Fruit fly (Drosophila melanogaster) whole organism, wandering third instar larva: ENCODE measurements around the gene CG12016.

Experiments used
- Abd-B ChIP-seq: fragments of >200 bp; optimal IDR thresholded peaks from 2 replicates; lab custom pipeline; 2017; ENCODE audit warnings: missing biosample characterization, missing genetic modification characterization
- CG32264 ChIP-seq: fragments of 200-800 bp; sonication (Bioruptor generic); optimal IDR thresholded peaks from 2 replicates; lab custom pipeline; 2016; ENCODE audit warnings: missing biosample characterization, missing genetic modification characterization
- CG9705 ChIP-seq: fragments of 200-800 bp; sonication (Bioruptor generic); optimal IDR thresholded peaks from 2 replicates; lab custom pipeline; 2018; ENCODE audit warnings: missing biosample characterization, mild to moderate bottlenecking, missing genetic modification characterization
- CrebA ChIP-seq: fragments of 200-800 bp; sonication (Bioruptor generic); optimal IDR thresholded peaks from 2 replicates; lab custom pipeline; 2016; ENCODE audit warnings: missing biosample characterization, mild to moderate bottlenecking, missing genetic modification characterization, borderline replicate concordance
- Dfd ChIP-seq: fragments of >200 bp; optimal IDR thresholded peaks from 2 replicates; lab custom pipeline; 2017; ENCODE audit warnings: missing biosample characterization, missing genetic modification characterization
- Dif ChIP-seq: fragments of 200-275, 200-300 bp; sonication (Bioruptor generic); optimal IDR thresholded peaks from 2 replicates; lab custom pipeline; 2018; ENCODE audit warnings: missing biosample characterization, missing genetic modification characterization; ENCODE audit not compliant: partially characterized antibody
- GATAd ChIP-seq: sonication (Bioruptor generic); optimal IDR thresholded peaks from 2 replicates; lab custom pipeline; 2016; ENCODE audit warnings: missing biosample characterization, missing genetic modification characterization
- HLH106 ChIP-seq: fragments of 200-800 bp; optimal IDR thresholded peaks from 3 replicates; lab custom pipeline; 2019; ENCODE audit warnings: missing biosample characterization, mild to moderate bottlenecking, missing genetic modification characterization, moderate library complexity
- Hnf4 ChIP-seq: fragments of 200-800 bp; sonication (Bioruptor generic); optimal IDR thresholded peaks from 2 replicates; lab custom pipeline; 2016; ENCODE audit warnings: missing biosample characterization, mild to moderate bottlenecking, missing genetic modification characterization
- Hr78 ChIP-seq: fragments of >200 bp; optimal IDR thresholded peaks from 2 replicates; lab custom pipeline; 2017; ENCODE audit warnings: missing biosample characterization, missing genetic modification characterization
- Hr83 ChIP-seq: fragments of 200-300 bp; sonication (Bioruptor generic); optimal IDR thresholded peaks from 2 replicates; lab custom pipeline; 2016; ENCODE audit warnings: missing biosample characterization, mild to moderate bottlenecking, missing genetic modification characterization, moderate library complexity; ENCODE audit not compliant: poor library complexity, severe bottlenecking
- Jra ChIP-seq: sonication (Bioruptor generic); optimal IDR thresholded peaks from 2 replicates; lab custom pipeline; 2016; ENCODE audit warnings: missing biosample characterization, missing genetic modification characterization
- Mio ChIP-seq: sonication (Bioruptor generic); optimal IDR thresholded peaks from 2 replicates; lab custom pipeline; 2016; ENCODE audit warnings: missing biosample characterization, missing genetic modification characterization
- Myc ChIP-seq: fragments of >200 bp; optimal IDR thresholded peaks from 2 replicates; lab custom pipeline; 2017
- N ChIP-seq: fragments of >200 bp; optimal IDR thresholded peaks from 2 replicates; lab custom pipeline; 2018; ENCODE audit warnings: missing biosample characterization, missing external identifiers, missing genetic modification characterization
- OdsH ChIP-seq: fragments of 200-800 bp; sonication (Bioruptor generic); optimal IDR thresholded peaks from 2 replicates; lab custom pipeline; 2016; ENCODE audit warnings: missing biosample characterization, mild to moderate bottlenecking, missing genetic modification characterization
- Rel ChIP-seq, 2 experiments: fragments of 200-800 bp; sonication (Bioruptor generic) in 1 of 2; optimal IDR thresholded peaks; 2 replicates in 1 of 2; 3 replicates in 1 of 2; lab custom pipeline; 2016 to 2019; ENCODE audit warnings: mild to moderate bottlenecking in 2 of 2, missing biosample characterization in 2 of 2, missing genetic modification characterization in 2 of 2, moderate library complexity in 1 of 2
- Sp1 ChIP-seq: fragments of 200-800 bp; sonication (Bioruptor generic); optimal IDR thresholded peaks from 3 replicates; lab custom pipeline; 2019; ENCODE audit warnings: missing biosample characterization, mild to moderate bottlenecking, missing genetic modification characterization, moderate library complexity
- Vsx2 ChIP-seq: fragments of 200-300, 225-300 bp; sonication (Bioruptor generic); optimal IDR thresholded peaks from 2 replicates; lab custom pipeline; 2018; ENCODE audit warnings: missing biosample characterization, missing genetic modification characterization; ENCODE audit not compliant: partially characterized antibody
- br ChIP-seq: fragments of 200-800 bp; sonication (Bioruptor generic); optimal IDR thresholded peaks from 2 replicates; lab custom pipeline; 2016; ENCODE audit warnings: missing biosample characterization, missing genetic modification characterization
- brk ChIP-seq: fragments of 200-800 bp; sonication (Bioruptor generic); optimal IDR thresholded peaks from 2 replicates; lab custom pipeline; 2016; ENCODE audit warnings: missing biosample characterization, mild to moderate bottlenecking, missing genetic modification characterization
- dl ChIP-seq, 2 experiments: fragments of 175-275, 200-275 bp in 1 of 2; fragments of 200-275 bp in 1 of 2; sonication (Bioruptor generic); optimal IDR thresholded peaks; lab custom pipeline; 2018; ENCODE audit warnings: mild to moderate bottlenecking in 2 of 2, missing biosample characterization in 2 of 2, missing genetic modification characterization in 2 of 2, moderate library complexity in 2 of 2; ENCODE audit not compliant: partially characterized antibody in 2 of 2, insufficient read depth in 1 of 2
- dmrt93B ChIP-seq: fragments of 200-800 bp; sonication (Bioruptor generic); optimal IDR thresholded peaks from 2 replicates; lab custom pipeline; 2018; ENCODE audit warnings: missing biosample characterization, mild to moderate bottlenecking, missing genetic modification characterization
- dsf ChIP-seq: sonication (Bioruptor generic); optimal IDR thresholded peaks from 2 replicates; lab custom pipeline; 2016; ENCODE audit warnings: missing biosample characterization, missing genetic modification characterization, borderline replicate concordance
- ey ChIP-seq: fragments of 200-800 bp; sonication (Bioruptor generic); optimal IDR thresholded peaks from 2 replicates; lab custom pipeline; 2016; ENCODE audit warnings: missing biosample characterization, missing genetic modification characterization
- foxo ChIP-seq, 2 experiments: fragments of 200-800 bp; sonication (Bioruptor generic); optimal IDR thresholded peaks; 2 replicates in 1 of 2; 3 replicates in 1 of 2; lab custom pipeline; 2016 to 2017; ENCODE audit warnings: missing biosample characterization in 2 of 2, missing genetic modification characterization in 2 of 2
- fru ChIP-seq: fragments of 200-800 bp; sonication (Bioruptor generic); optimal IDR thresholded peaks from 3 replicates; lab custom pipeline; 2016; ENCODE audit warnings: missing biosample characterization, mild to moderate bottlenecking, missing genetic modification characterization
- h ChIP-seq: fragments of 200-800 bp; sonication (Bioruptor generic); optimal IDR thresholded peaks from 3 replicates; lab custom pipeline; 2016; ENCODE audit warnings: missing biosample characterization, mild to moderate bottlenecking, missing genetic modification characterization
- jim ChIP-seq: fragments of 175-275, 200-325 bp; sonication (Bioruptor generic); optimal IDR thresholded peaks from 2 replicates; lab custom pipeline; 2016; ENCODE audit warnings: missing biosample characterization, mild to moderate bottlenecking, missing genetic modification characterization
- lola ChIP-seq: fragments of >200 bp; optimal IDR thresholded peaks from 2 replicates; lab custom pipeline; 2017; ENCODE audit warnings: missing biosample characterization, missing genetic modification characterization
- pan ChIP-seq: fragments of >200 bp; optimal IDR thresholded peaks from 2 replicates; lab custom pipeline; 2017
- psq ChIP-seq: fragments of 200-800 bp; sonication (Bioruptor generic); optimal IDR thresholded peaks from 3 replicates; lab custom pipeline; 2017; ENCODE audit warnings: missing biosample characterization, mild to moderate bottlenecking, missing genetic modification characterization, moderate library complexity
- rgr ChIP-seq: fragments of 200-800 bp; sonication (Bioruptor generic); optimal IDR thresholded peaks from 3 replicates; lab custom pipeline; 2016; ENCODE audit warnings: missing biosample characterization, mild to moderate bottlenecking, missing genetic modification characterization
- sage ChIP-seq: fragments of 200-800 bp; sonication (Bioruptor generic); optimal IDR thresholded peaks from 2 replicates; lab custom pipeline; 2016; ENCODE audit warnings: missing biosample characterization, mild to moderate bottlenecking, missing genetic modification characterization
- sv ChIP-seq: fragments of 200-800 bp; sonication (Bioruptor generic); optimal IDR thresholded peaks from 3 replicates; lab custom pipeline; 2016; ENCODE audit warnings: missing biosample characterization, missing genetic modification characterization
- tai ChIP-seq: sonication (Bioruptor generic); optimal IDR thresholded peaks from 2 replicates; lab custom pipeline; 2016; ENCODE audit warnings: missing biosample characterization, missing genetic modification characterization
- usp ChIP-seq: fragments of >200 bp; optimal IDR thresholded peaks from 2 replicates; lab custom pipeline; 2017; ENCODE audit warnings: missing biosample characterization, missing genetic modification characterization
- woc ChIP-seq: sonication (Bioruptor generic); optimal IDR thresholded peaks from 2 replicates; lab custom pipeline; 2016; ENCODE audit warnings: missing biosample characterization, mild to moderate bottlenecking, missing genetic modification characterization

CG12016 gene

dm6 chr3L:3303534-3304459 lies 15.6 kb upstream of the CG12016 start, which contains the start of gene ZnT63C:
Gene ZnT63C, plus strand, starts transcription at chr3L:3303708.
- TF ChIP-seq sage (peak; percentile 27), dmrt93B (GFP tag; lab: Kevin White, UChicago) (no peak), psq (GFP tag; lab: Kevin White, UChicago) (no peak), Abd-B (GFP tag; lab: Kevin White, UChicago) (no peak), Dif (GFP tag; lab: Kevin White, UChicago) (peak; percentile 39), rgr (GFP tag; lab: Kevin White, UChicago) (no peak), h (GFP tag; lab: Kevin White, UChicago) (peak; percentile 39), lola (no peak), OdsH (no peak), CG9705 (GFP tag; lab: Kevin White, UChicago) (no peak), Vsx2 (GFP tag; lab: Kevin White, UChicago) (peak; percentile 25), Rel (GFP tag; optimal IDR thresholded peaks at IDR 0.05; lab: Kevin White, UChicago) (no peak), Rel (tag; optimal IDR thresholded peaks at IDR 0.05; lab: Kevin White, UChicago) (peak; percentile 77), Mio (GFP tag; lab: Kevin White, UChicago) (no peak), Hr83 (GFP tag; lab: Kevin White, UChicago) (no peak), Hnf4 (peak; percentile 9), GATAd (no peak), jim (GFP tag; lab: Kevin White, UChicago) (peak; percentile 39), ey (GFP tag; lab: Kevin White, UChicago) (no peak), HLH106 (tag; lab: Kevin White, UChicago) (peak; percentile 19), Myc (lab: Kevin White, UChicago) (no peak), Jra (GFP tag; lab: Kevin White, UChicago) (no peak), N (GFP tag; lab: Kevin White, UChicago) (no peak), tai (GFP tag; lab: Kevin White, UChicago) (no peak), Sp1 (peak; percentile 21), Dfd (GFP tag; lab: Kevin White, UChicago) (no peak), foxo (GFP tag; optimal IDR thresholded peaks at IDR 0.05; lab: Kevin White, UChicago) (no peak), dl (GFP tag; optimal IDR thresholded peaks at IDR 0.05; lab: Kevin White, UChicago; ENCODE audit: insufficient read depth in 1 of 2, partially characterized antibody in 2 of 2) (no peak), fru (GFP tag; lab: Kevin White, UChicago) (no peak), woc (GFP tag; lab: Kevin White, UChicago) (peak; percentile 23), sv (no peak), dsf (GFP tag; lab: Kevin White, UChicago) (no peak), usp (no peak), Hr78 (GFP tag; lab: Kevin White, UChicago) (no peak), CG32264 (no peak), br (GFP tag; lab: Kevin White, UChicago) (no peak), CrebA (GFP tag; lab: Kevin White, UChicago) (no peak), pan (lab: Kevin White, UChicago) (no peak), brk (GFP tag; lab: Kevin White, UChicago) (no peak)

dm6 chr3L:3304740-3305139 lies 14.6 kb upstream of the CG12016 start:
- TF ChIP-seq Hr78 (GFP tag; lab: Kevin White, UChicago) (no peak), Rel (GFP tag; optimal IDR thresholded peaks at IDR 0.05; lab: Kevin White, UChicago) (no peak), Rel (tag; optimal IDR thresholded peaks at IDR 0.05; lab: Kevin White, UChicago) (peak; percentile 66)
- TF ChIP-seq, all 38 proteins: peak for 1
